Fruit fly (Drosophila melanogaster): ENCODE measurements around the gene CG43843.

CG43843 gene

DNA sequence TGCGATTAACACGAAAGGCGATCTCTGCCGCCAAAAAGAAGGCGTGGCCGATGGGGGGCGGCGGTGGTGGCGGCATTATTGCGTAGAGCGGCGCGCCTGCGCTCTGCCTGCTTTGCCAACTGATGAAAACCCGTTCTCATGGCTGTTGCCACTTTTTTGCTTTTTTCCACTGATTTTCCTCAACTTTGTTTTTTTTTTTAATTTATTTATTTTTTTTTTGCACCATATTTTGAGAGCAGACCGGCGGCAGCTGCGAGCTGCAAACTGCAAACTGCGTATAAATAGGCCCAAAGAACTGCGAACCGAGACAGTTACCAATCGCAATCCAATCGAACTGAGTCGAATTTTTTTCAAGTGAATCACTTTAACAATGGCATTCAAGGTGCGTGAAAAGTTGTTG is 38.1 kb downstream of the CG43843 start, which contains the start of gene CG42323:
CG42323 (plus strand) TSS at position 302 of the 400 bp plus-strand sequence.
- TF ChIP-seq CG14711 (tag; optimal IDR thresholded peaks at IDR 0.05) (no peak), bab1 (GFP tag; optimal IDR thresholded peaks at IDR 0.05) (no peak), CG7101 (tag; optimal IDR thresholded peaks at IDR 0.05) (no peak), CG12768 (GFP tag; optimal IDR thresholded peaks at IDR 0.05) (no peak), CG5204 (GFP tag; optimal IDR thresholded peaks at IDR 0.05) (no peak), kay (GFP tag; ENCODE audit: borderline replicate concordance) (no peak)

DNA sequence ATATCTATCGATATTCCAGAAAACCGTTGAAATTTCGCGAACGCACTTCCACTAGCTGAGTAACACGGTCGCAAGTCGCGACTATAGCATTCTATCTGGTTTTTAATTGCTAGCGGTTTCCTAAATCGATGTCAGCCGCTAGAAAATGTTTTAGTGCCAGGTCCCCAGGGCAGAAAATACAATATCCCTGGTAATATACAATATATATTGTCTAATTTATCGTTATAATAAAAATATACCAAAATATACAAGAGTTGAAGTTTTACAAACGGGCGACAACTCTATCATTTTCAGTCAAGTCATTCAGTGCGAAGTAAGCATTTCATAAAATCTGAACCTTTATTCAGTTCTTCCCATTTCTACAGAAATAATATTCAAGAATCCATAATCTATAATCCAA is 45.1 kb downstream of the CG43843 start, which contains the start of gene CG15056:
CG15056 (plus strand) TSS at position 301 of the 400 bp plus-strand sequence.
- TF ChIP-seq CG12768 (GFP tag; optimal IDR thresholded peaks at IDR 0.05) (no peak), Crg-1 (GFP tag; optimal IDR thresholded peaks at IDR 0.05) (no peak), Hr96 (GFP tag; optimal IDR thresholded peaks at IDR 0.05) (no peak), CG14711 (tag; optimal IDR thresholded peaks at IDR 0.05) (no peak), cnc (optimal IDR thresholded peaks at IDR 0.05) (no peak), pad (GFP tag; optimal IDR thresholded peaks at IDR 0.05) (no peak), kay (GFP tag; ENCODE audit: borderline replicate concordance) (no peak), bab1 (GFP tag; optimal IDR thresholded peaks at IDR 0.05) (no peak)

DNA sequence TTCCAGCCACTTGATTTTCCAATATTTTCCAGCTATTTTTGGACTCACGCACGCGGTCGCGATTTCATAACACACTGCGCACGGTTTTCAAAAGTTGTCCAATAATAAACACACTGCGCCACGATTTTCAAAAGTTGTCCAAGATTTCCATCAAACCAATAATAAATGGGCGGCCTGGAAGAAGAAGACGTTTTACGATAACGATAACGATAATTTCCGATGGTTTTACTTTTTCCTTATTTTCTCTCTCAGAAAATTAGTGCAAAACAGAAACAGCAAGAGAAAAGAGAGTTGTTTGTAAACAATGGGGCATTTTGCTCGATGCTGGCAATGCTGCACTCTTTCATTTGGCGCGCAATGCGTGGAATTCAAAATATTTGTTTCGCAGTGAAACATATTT is 50.3 kb downstream of the CG43843 start, which contains the start of gene Nt5b:
Nt5b (minus strand) TSS at position 207 of the 400 bp plus-strand sequence.
- TF ChIP-seq ovo (GFP tag; optimal IDR thresholded peaks at IDR 0.05) (no peak), CG11617 (GFP tag; optimal IDR thresholded peaks at IDR 0.05) (no peak), Hr96 (GFP tag; optimal IDR thresholded peaks at IDR 0.05) (no peak), CG7101 (tag; optimal IDR thresholded peaks at IDR 0.05) (no peak)

DNA sequence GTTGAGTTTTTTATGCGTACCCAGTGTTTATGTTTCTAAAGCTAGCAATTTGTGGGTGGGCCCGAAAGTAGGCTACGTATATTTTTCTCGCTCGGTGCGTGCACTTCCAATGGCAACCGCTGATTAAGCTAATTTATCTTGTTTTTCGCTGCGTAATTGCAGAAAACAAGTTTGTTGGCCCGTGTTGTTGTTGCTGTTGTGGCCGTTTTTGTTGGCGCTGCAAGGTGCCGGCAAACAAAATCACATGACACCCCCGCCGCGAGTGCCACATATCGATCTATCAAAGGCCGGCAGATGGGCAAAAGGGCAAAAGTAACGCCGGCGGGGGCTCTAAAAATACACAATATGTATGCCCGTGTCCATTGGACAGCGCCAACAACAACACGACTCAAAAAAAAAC is 50.8 kb downstream of the CG43843 start:
- TF ChIP-seq tj (GFP tag; optimal IDR thresholded peaks at IDR 0.05): peak; percentile 92
- no peak for TF ChIP-seq CG1620 (GFP tag; optimal IDR thresholded peaks at IDR 0.05)
- no peak for TF ChIP-seq Hr96 (GFP tag; optimal IDR thresholded peaks at IDR 0.05)
